Fruit fly (Drosophila melanogaster): Measurements from ENCODE around the gene CG16758.

The CG16758 gene

dm6 chr3L:2533000-2533731 is 29.8 kb upstream of the CG16758 start:
- TF ChIP-seq CG4496 (GFP tag; IDR thresholded peaks at IDR 0.05) (0 out of 3 replicates have a peak, but pooled peaks have one; percentile 24), Pif1B (GFP tag; optimal IDR thresholded peaks at IDR 0.05) (peak; percentile 57), CG34367 (tag; optimal IDR thresholded peaks at IDR 0.05) (no peak), fd96Ca (GFP tag; IDR thresholded peaks at IDR 0.05) (no peak), CG9948 (tag; optimal IDR thresholded peaks at IDR 0.05) (peak; percentile 56), Ets98B (GFP tag; IDR thresholded peaks at IDR 0.05) (no peak), CG8159 (tag; optimal IDR thresholded peaks at IDR 0.05) (peak; percentile 74), CG13204 (GFP tag; optimal IDR thresholded peaks at IDR 0.05) (no peak), Snoo (tag; optimal IDR thresholded peaks at IDR 0.05) (peak; percentile 40), CG12605 (GFP tag; IDR thresholded peaks at IDR 0.05) (no peak), gl (tag; optimal IDR thresholded peaks at IDR 0.05) (no peak), CG15710 (tag; optimal IDR thresholded peaks at IDR 0.05) (peak; percentile 40), Pif1A (GFP tag; optimal IDR thresholded peaks at IDR 0.05) (peak; percentile 41), CG14655 (GFP tag; optimal IDR thresholded peaks at IDR 0.05) (peak; percentile 81), CG32121 (GFP tag; IDR thresholded peaks at IDR 0.05) (peak; percentile 23; the same call in 1 of the 2 replicates), D1 (tag; optimal IDR thresholded peaks at IDR 0.05) (peak; percentile 37), rn (GFP tag; IDR thresholded peaks at IDR 0.05) (no peak), CG17806 (tag; optimal IDR thresholded peaks at IDR 0.05) (peak; percentile 63), CG10348 (GFP tag; IDR thresholded peaks at IDR 0.05) (no peak), CG8301 (tag; optimal IDR thresholded peaks at IDR 0.05) (peak; percentile 76), EcR (GFP tag; optimal IDR thresholded peaks at IDR 0.05) (no peak)

- no peak for TF ChIP-seq gl (tag; optimal IDR thresholded peaks at IDR 0.05)
- peak; percentile 34 for TF ChIP-seq Pif1A (GFP tag; optimal IDR thresholded peaks at IDR 0.05)
- TF ChIP-seq Pif1B (GFP tag; optimal IDR thresholded peaks at IDR 0.05), result no peak
- no peak for TF ChIP-seq CG13204 (GFP tag; optimal IDR thresholded peaks at IDR 0.05)
- TF ChIP-seq CG8301 (tag; optimal IDR thresholded peaks at IDR 0.05), result peak; percentile 39
- no peak for TF ChIP-seq D1 (tag; optimal IDR thresholded peaks at IDR 0.05)
- no peak for TF ChIP-seq CG34367 (tag; optimal IDR thresholded peaks at IDR 0.05)
- TF ChIP-seq fd96Ca (GFP tag; IDR thresholded peaks at IDR 0.05), result peak; percentile 40; the same call in 1 of the 3 replicates
- peak; percentile 19 for TF ChIP-seq CG17806 (tag; optimal IDR thresholded peaks at IDR 0.05)
- TF ChIP-seq CG14655 (GFP tag; optimal IDR thresholded peaks at IDR 0.05), result peak; percentile 55
- peak; percentile 71 for TF ChIP-seq CG12605 (GFP tag; IDR thresholded peaks at IDR 0.05)
- TF ChIP-seq EcR (GFP tag; optimal IDR thresholded peaks at IDR 0.05), result no peak
- peak; percentile 68 for TF ChIP-seq Ets98B (GFP tag; IDR thresholded peaks at IDR 0.05)
- TF ChIP-seq rn (GFP tag; IDR thresholded peaks at IDR 0.05), result peak; percentile 30; the same call in 1 of the 2 replicates
- peak; percentile 59; the same call in 1 of the 2 replicates for TF ChIP-seq CG32121 (GFP tag; IDR thresholded peaks at IDR 0.05)
- TF ChIP-seq CG4496 (GFP tag; IDR thresholded peaks at IDR 0.05), result peak; percentile 83
Measured at dm6 chr3L:2532377-2532776, 29.0 kb upstream of the CG16758 start.

dm6 chr3L:2531386-2532176 is 28.2 kb upstream of the CG16758 start:
- TF ChIP-seq Ets98B (GFP tag; IDR thresholded peaks at IDR 0.05) (peak; percentile 85), CG14655 (GFP tag; optimal IDR thresholded peaks at IDR 0.05) (peak; percentile 61), Snoo (tag; optimal IDR thresholded peaks at IDR 0.05) (peak; percentile 48), Pif1B (GFP tag; optimal IDR thresholded peaks at IDR 0.05) (peak; percentile 36), CG10348 (GFP tag; IDR thresholded peaks at IDR 0.05) (0 out of 2 replicates have a peak, but pooled peaks have one; percentile 12), CG12605 (GFP tag; IDR thresholded peaks at IDR 0.05) (peak; percentile 74), CG34367 (tag; optimal IDR thresholded peaks at IDR 0.05) (peak; percentile 49), CG8159 (tag; optimal IDR thresholded peaks at IDR 0.05) (peak; percentile 52), EcR (GFP tag; optimal IDR thresholded peaks at IDR 0.05) (peak; percentile 68), CG9948 (tag; optimal IDR thresholded peaks at IDR 0.05) (peak; percentile 31), CG32121 (GFP tag; IDR thresholded peaks at IDR 0.05) (peak; percentile 52), rn (GFP tag; IDR thresholded peaks at IDR 0.05) (peak; percentile 72), fd96Ca (GFP tag; IDR thresholded peaks at IDR 0.05) (peak; percentile 58), gl (tag; optimal IDR thresholded peaks at IDR 0.05) (peak; percentile 14), CG17806 (tag; optimal IDR thresholded peaks at IDR 0.05) (peak; percentile 65), D1 (tag; optimal IDR thresholded peaks at IDR 0.05) (peak; percentile 81), CG4496 (GFP tag; IDR thresholded peaks at IDR 0.05) (peak; percentile 89), CG8301 (tag; optimal IDR thresholded peaks at IDR 0.05) (peak; percentile 38), Pif1A (GFP tag; optimal IDR thresholded peaks at IDR 0.05) (peak; percentile 79), CG13204 (GFP tag; optimal IDR thresholded peaks at IDR 0.05) (no peak), CG15710 (tag; optimal IDR thresholded peaks at IDR 0.05) (no peak)

dm6 chr3L:2530635-2531034 is 27.2 kb upstream of the CG16758 start:
- no peak for TF ChIP-seq CG9948 (tag; optimal IDR thresholded peaks at IDR 0.05)
- TF ChIP-seq CG8301 (tag; optimal IDR thresholded peaks at IDR 0.05), result peak; percentile 14
- TF ChIP-seq CG13204 (GFP tag; optimal IDR thresholded peaks at IDR 0.05), result no peak
- peak; percentile 44 for TF ChIP-seq CG32121 (GFP tag; IDR thresholded peaks at IDR 0.05)
- no peak for TF ChIP-seq EcR (GFP tag; optimal IDR thresholded peaks at IDR 0.05)
- TF ChIP-seq Pif1B (GFP tag; optimal IDR thresholded peaks at IDR 0.05), result no peak
- no peak for TF ChIP-seq CG15710 (tag; optimal IDR thresholded peaks at IDR 0.05)

dm6 chr3L:2530090-2530489 is 26.7 kb upstream of the CG16758 start:
- TF ChIP-seq Snoo (tag; optimal IDR thresholded peaks at IDR 0.05) (no peak), CG12605 (GFP tag; IDR thresholded peaks at IDR 0.05) (no peak), gl (tag; optimal IDR thresholded peaks at IDR 0.05) (no peak), CG10348 (GFP tag; IDR thresholded peaks at IDR 0.05) (no peak), CG8301 (tag; optimal IDR thresholded peaks at IDR 0.05) (no peak), Pif1A (GFP tag; optimal IDR thresholded peaks at IDR 0.05) (no peak), D1 (tag; optimal IDR thresholded peaks at IDR 0.05) (no peak), CG8159 (tag; optimal IDR thresholded peaks at IDR 0.05) (no peak), CG17806 (tag; optimal IDR thresholded peaks at IDR 0.05) (no peak), fd96Ca (GFP tag; IDR thresholded peaks at IDR 0.05) (no peak), CG13204 (GFP tag; optimal IDR thresholded peaks at IDR 0.05) (no peak), CG9948 (tag; optimal IDR thresholded peaks at IDR 0.05) (no peak), CG32121 (GFP tag; IDR thresholded peaks at IDR 0.05) (no peak), Ets98B (GFP tag; IDR thresholded peaks at IDR 0.05) (no peak), CG4496 (GFP tag; IDR thresholded peaks at IDR 0.05) (no peak), CG14655 (GFP tag; optimal IDR thresholded peaks at IDR 0.05) (no peak)
